Fruit fly (Drosophila melanogaster): ENCODE results near the gene dpy.

- TF ChIP-seq CG8478 (optimal IDR thresholded peaks at IDR 0.05) (no peak), CTCF (optimal IDR thresholded peaks at IDR 0.05) (no peak)
These were observed 32.7 kb upstream of the dpy start, which contains the start of gene CG43798 for dm6 chr2L:4646751-4647150.
